Fruit fly (Drosophila melanogaster): ENCODE measurements around the gene Acsf2.

DNA sequence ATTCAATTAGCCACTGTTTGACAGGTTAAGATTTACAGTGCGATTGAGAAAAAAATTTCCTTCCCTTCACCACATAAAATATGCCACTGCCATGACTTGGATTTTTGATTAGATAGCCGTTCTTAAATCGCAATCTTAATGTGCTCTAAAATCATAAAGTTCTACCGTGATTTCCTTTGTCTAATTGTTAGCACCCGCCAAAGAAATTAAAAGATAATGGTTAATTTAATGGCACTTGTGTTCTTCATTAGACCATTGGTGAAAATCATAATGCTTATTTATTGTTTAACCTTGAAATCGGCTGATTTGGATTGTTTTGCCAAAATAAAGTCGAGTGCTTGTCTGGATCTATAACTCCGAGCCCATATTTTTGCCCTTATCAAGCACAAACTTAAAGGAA is 4.9 kb downstream of the Acsf2 start:
- TF ChIP-seq ttk (optimal IDR thresholded peaks at IDR 0.05) (no peak), h (optimal IDR thresholded peaks at IDR 0.05) (no peak), insv (optimal IDR thresholded peaks at IDR 0.05) (no peak), Myc (optimal IDR thresholded peaks at IDR 0.05) (no peak), psq (optimal IDR thresholded peaks at IDR 0.05) (no peak)

Data from Kc167 (cell line).